Worm (Caenorhabditis elegans) whole organism, mixed stage, embryonic: ENCODE measurements around the gene C04H5.7.

Source experiments
- M03D4.4 ChIP-seq: sonication (generic microtip); optimal IDR thresholded peaks from 2 replicates; lab custom pipeline; 2017; ENCODE audit warnings: mild to moderate bottlenecking, missing genetic modification characterization, missing compliant biosample characterization
- bed-3 ChIP-seq: fragments of 200-800 bp; sonication (Bioruptor generic); optimal IDR thresholded peaks from 3 replicates; lab custom pipeline; 2018; ENCODE audit warnings: mild to moderate bottlenecking, missing genetic modification characterization, moderate library complexity, missing compliant biosample characterization
- blmp-1 ChIP-seq: fragments of 150-350 bp; optimal IDR thresholded peaks from 2 replicates; lab custom pipeline; 2014; ENCODE audit warnings: missing biosample characterization, missing genetic modification characterization
- ceh-39 ChIP-seq: fragments of 150-350 bp; optimal IDR thresholded peaks from 2 replicates; lab custom pipeline; 2014; ENCODE audit warnings: missing biosample characterization, missing genetic modification characterization
- ceh-83 ChIP-seq: fragments of 200-800 bp; sonication (Bioruptor generic); optimal IDR thresholded peaks from 2 replicates; lab custom pipeline; 2018; ENCODE audit warnings: mild to moderate bottlenecking, missing genetic modification characterization, missing compliant biosample characterization
- cnd-1 ChIP-seq: fragments of 200-800 bp; sonication (Bioruptor generic); optimal IDR thresholded peaks from 2 replicates; lab custom pipeline; 2018; ENCODE audit warnings: mild to moderate bottlenecking, missing genetic modification characterization, missing compliant biosample characterization
- elt-3 ChIP-seq: fragments of 150-350 bp; optimal IDR thresholded peaks from 2 replicates; lab custom pipeline; 2014; ENCODE audit warnings: missing biosample characterization, missing genetic modification characterization
- flh-1 ChIP-seq: fragments of 200-800 bp; sonication (Bioruptor generic); optimal IDR thresholded peaks from 2 replicates; lab custom pipeline; 2018; ENCODE audit warnings: mild to moderate bottlenecking, missing genetic modification characterization, moderate library complexity, missing compliant biosample characterization
- ham-2 ChIP-seq: fragments of 200-800 bp; sonication (Bioruptor generic); optimal IDR thresholded peaks from 2 replicates; lab custom pipeline; 2018; ENCODE audit warnings: mild to moderate bottlenecking, missing genetic modification characterization, missing compliant biosample characterization
- hlh-1 ChIP-seq: fragments of 150-350 bp; optimal IDR thresholded peaks from 2 replicates; lab custom pipeline; 2014; ENCODE audit warnings: missing biosample characterization, missing genetic modification reagents, missing genetic modification characterization
- lin-13 ChIP-seq: fragments of 150-350 bp; optimal IDR thresholded peaks from 2 replicates; lab custom pipeline; 2014; ENCODE audit warnings: missing biosample characterization, missing genetic modification characterization
- lin-32 ChIP-seq: fragments of 200-800 bp; sonication (Bioruptor generic); optimal IDR thresholded peaks from 2 replicates; lab custom pipeline; 2018; ENCODE audit warnings: mild to moderate bottlenecking, missing genetic modification characterization, missing compliant biosample characterization
- lsy-2 ChIP-seq: fragments of 150-350 bp; optimal IDR thresholded peaks from 2 replicates; lab custom pipeline; 2014; ENCODE audit warnings: missing biosample characterization, missing genetic modification characterization
- mab-5 ChIP-seq: fragments of 150-350 bp; optimal IDR thresholded peaks from 2 replicates; lab custom pipeline; 2014; ENCODE audit warnings: missing biosample characterization, missing genetic modification characterization
- mep-1 ChIP-seq: fragments of 150-350 bp; optimal IDR thresholded peaks from 2 replicates; lab custom pipeline; 2017; ENCODE audit warnings: missing biosample characterization, missing genetic modification reagents, missing genetic modification characterization, inconsistent platforms
- mls-2 ChIP-seq: sonication (generic microtip); optimal IDR thresholded peaks from 2 replicates; lab custom pipeline; 2016; ENCODE audit warnings: mild to moderate bottlenecking, missing genetic modification characterization, moderate library complexity, missing compliant biosample characterization
- nhr-12 ChIP-seq: fragments of 150-350 bp; optimal IDR thresholded peaks from 2 replicates; lab custom pipeline; 2014; ENCODE audit warnings: missing biosample characterization, missing genetic modification characterization
- nhr-2 ChIP-seq: fragments of 150-350 bp; optimal IDR thresholded peaks from 2 replicates; lab custom pipeline; 2014; ENCODE audit warnings: missing biosample characterization, missing genetic modification characterization
- nhr-237 ChIP-seq: fragments of 150-350 bp; optimal IDR thresholded peaks from 2 replicates; lab custom pipeline; 2014; ENCODE audit warnings: missing biosample characterization, missing genetic modification characterization
- nhr-28 ChIP-seq: fragments of 150-350 bp; optimal IDR thresholded peaks from 2 replicates; lab custom pipeline; 2014; ENCODE audit warnings: missing biosample characterization, missing genetic modification characterization
- nhr-76 ChIP-seq: sonication (generic microtip); optimal IDR thresholded peaks from 2 replicates; lab custom pipeline; 2017; ENCODE audit warnings: missing biosample characterization, missing genetic modification characterization
- pha-4 ChIP-seq: fragments of 150-350 bp; optimal IDR thresholded peaks from 2 replicates; lab custom pipeline; 2018; ENCODE audit warnings: missing biosample characterization, missing genetic modification reagents, missing genetic modification characterization
- sem-2 ChIP-seq: fragments of 200-800 bp; sonication (Bioruptor generic); optimal IDR thresholded peaks from 2 replicates; lab custom pipeline; 2018; ENCODE audit warnings: mild to moderate bottlenecking, missing genetic modification characterization, missing compliant biosample characterization
- snpc-4 ChIP-seq: fragments of 150-350 bp; optimal IDR thresholded peaks from 2 replicates; lab custom pipeline; 2014; ENCODE audit warnings: missing biosample characterization, missing genetic modification characterization
- sptf-1 ChIP-seq: sonication (generic microtip); optimal IDR thresholded peaks from 2 replicates; lab custom pipeline; 2017; ENCODE audit warnings: mild to moderate bottlenecking, missing genetic modification characterization, moderate library complexity, missing compliant biosample characterization
- tbx-8 ChIP-seq: fragments of 200-800 bp; sonication (Bioruptor generic); optimal IDR thresholded peaks from 2 replicates; lab custom pipeline; 2018; ENCODE audit warnings: mild to moderate bottlenecking, missing genetic modification characterization, moderate library complexity, missing compliant biosample characterization
- unc-120 ChIP-seq: sonication (generic microtip); optimal IDR thresholded peaks from 2 replicates; lab custom pipeline; 2017; ENCODE audit warnings: missing genetic modification characterization, missing compliant biosample characterization; ENCODE audit not compliant: poor library complexity, severe bottlenecking
- unc-39 ChIP-seq: fragments of 150-350 bp; optimal IDR thresholded peaks from 2 replicates; lab custom pipeline; 2014; ENCODE audit warnings: missing biosample characterization, missing genetic modification characterization
- unc-62 ChIP-seq: fragments of 150-350 bp; optimal IDR thresholded peaks from 2 replicates; lab custom pipeline; 2014; ENCODE audit warnings: missing biosample characterization, missing genetic modification reagents, missing genetic modification characterization
- ztf-11 ChIP-seq: fragments of 150-350 bp; optimal IDR thresholded peaks from 2 replicates; lab custom pipeline; 2014; ENCODE audit warnings: missing biosample characterization, missing genetic modification characterization

C04H5.7 gene

DNA sequence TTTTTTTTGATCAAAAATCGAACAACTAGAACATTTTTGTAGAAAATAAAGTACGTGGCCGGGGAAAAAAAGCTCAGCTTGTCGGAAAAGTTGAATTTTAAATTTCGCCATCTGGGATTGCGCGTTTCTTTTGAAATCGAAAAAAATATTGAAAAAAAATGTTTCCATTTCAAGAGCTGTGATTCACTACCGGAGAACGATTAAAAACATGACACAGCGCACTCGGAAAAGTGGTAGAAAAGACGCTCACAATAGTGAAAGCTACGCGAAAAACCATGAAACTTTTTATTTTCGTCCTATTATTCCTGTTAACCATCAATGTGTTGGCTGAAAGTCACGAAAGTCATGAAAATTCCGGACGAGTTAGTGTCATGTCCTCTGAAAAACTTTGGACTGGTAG lies at the start of gene C04H5.7, which contains the start of gene clec-147:
Gene C04H5.7, plus strand, starts transcription at position 219 of the 400 bp plus-strand sequence.
Gene clec-147, minus strand, starts transcription at position 101 of the 400 bp plus-strand sequence.
- TF ChIP-seq sem-2 (GFP tag; lab: Kevin White, UChicago), result no peak
- no peak for TF ChIP-seq lsy-2 (tag; lab: Kevin White, UChicago)
- TF ChIP-seq nhr-2 (tag; lab: Kevin White, UChicago), result no peak
- no peak for TF ChIP-seq nhr-28 (tag; lab: Kevin White, UChicago)
- TF ChIP-seq unc-62 (GFP tag; lab: Kevin White, UChicago), result no peak
- TF ChIP-seq mls-2, result no peak
- TF ChIP-seq hlh-1 (tag; lab: Kevin White, UChicago), result no peak
- no peak for TF ChIP-seq M03D4.4 (tag; lab: Kevin White, UChicago)
- no peak for TF ChIP-seq lin-13 (tag; lab: Kevin White, UChicago)
- no peak for TF ChIP-seq mep-1 (tag; lab: Kevin White, UChicago)
- no peak for TF ChIP-seq nhr-237 (tag; lab: Kevin White, UChicago)
- no peak for TF ChIP-seq ham-2 (GFP tag; lab: Kevin White, UChicago)
- TF ChIP-seq snpc-4 (tag; lab: Kevin White, UChicago), result no peak
- no peak for TF ChIP-seq mab-5 (tag; lab: Kevin White, UChicago)
- TF ChIP-seq lin-32 (GFP tag; lab: Kevin White, UChicago), result no peak
- TF ChIP-seq cnd-1 (tag; lab: Kevin White, UChicago), result no peak

DNA sequence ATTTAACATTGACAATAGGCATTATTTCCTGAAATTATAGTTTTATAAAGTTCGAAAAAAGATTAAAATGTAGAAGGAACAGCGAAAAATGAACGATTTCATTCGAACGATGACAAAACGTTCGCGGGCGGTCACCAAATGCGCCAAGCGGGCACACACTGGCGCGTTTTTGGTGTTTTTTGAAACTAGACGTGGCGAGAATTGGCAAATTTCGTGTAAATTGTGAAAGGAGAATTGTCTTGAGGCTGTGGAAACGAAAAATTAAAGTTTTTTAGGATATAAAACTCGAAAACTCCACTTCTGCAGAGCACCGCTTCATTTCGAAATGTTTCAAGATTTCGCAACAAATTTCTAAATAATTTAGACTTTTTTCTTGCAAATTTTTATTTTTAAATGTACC lies 49.1 kb upstream of the C04H5.7 start, which contains the start of gene usp-14:
Gene usp-14, minus strand, starts transcription at position 28 of the 400 bp plus-strand sequence.
- peak; percentile 30 for TF ChIP-seq unc-120 (tag; lab: Kevin White, UChicago)
- TF ChIP-seq hlh-1 (tag; lab: Kevin White, UChicago), result no peak
- TF ChIP-seq lin-13 (tag; lab: Kevin White, UChicago), result peak; percentile 41
- no peak for TF ChIP-seq ham-2 (GFP tag; lab: Kevin White, UChicago)
- TF ChIP-seq mep-1 (tag; lab: Kevin White, UChicago), result no peak
- TF ChIP-seq lsy-2 (tag; lab: Kevin White, UChicago), result no peak
- TF ChIP-seq elt-3, result no peak
- TF ChIP-seq ceh-39 (tag; lab: Kevin White, UChicago), result no peak
- TF ChIP-seq cnd-1 (tag; lab: Kevin White, UChicago), result no peak
- TF ChIP-seq nhr-12, result no peak
- no peak for TF ChIP-seq ztf-11
- TF ChIP-seq flh-1 (GFP tag; lab: Kevin White, UChicago), result no peak
- TF ChIP-seq ceh-83 (GFP tag; lab: Kevin White, UChicago), result no peak
- TF ChIP-seq mls-2, result no peak
- TF ChIP-seq mab-5 (tag; lab: Kevin White, UChicago), result no peak
- TF ChIP-seq blmp-1 (tag; lab: Kevin White, UChicago), result no peak
- no peak for TF ChIP-seq M03D4.4 (tag; lab: Kevin White, UChicago)
- no peak for TF ChIP-seq pha-4 (tag; lab: Kevin White, UChicago)
- TF ChIP-seq, all 35 proteins: peak for 2

DNA sequence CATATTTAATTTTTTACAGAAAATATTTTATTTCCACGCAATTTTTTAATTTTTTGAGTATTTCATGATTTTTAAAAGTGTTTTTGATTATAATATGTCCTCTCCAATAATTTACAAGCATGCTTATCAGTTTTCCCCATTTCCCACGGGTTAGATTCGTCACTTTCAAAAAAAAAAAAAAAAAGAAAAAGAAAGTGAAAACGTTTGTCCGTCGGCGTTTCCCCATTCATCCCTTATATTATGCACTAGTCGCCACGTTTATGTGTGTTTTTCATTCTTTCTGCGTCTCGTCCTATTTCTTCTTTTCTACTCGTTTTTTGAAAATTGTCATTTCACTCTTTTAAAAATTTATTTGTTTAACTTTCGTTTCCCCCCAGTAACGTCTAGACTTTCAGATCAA lies 48.3 kb upstream of the C04H5.7 start, which contains the start of gene vnut-1:
Gene vnut-1, plus strand, starts transcription at position 396 of the 400 bp plus-strand sequence.
- TF ChIP-seq blmp-1 (tag; lab: Kevin White, UChicago) (peak; percentile 58), nhr-76 (no peak)

DNA sequence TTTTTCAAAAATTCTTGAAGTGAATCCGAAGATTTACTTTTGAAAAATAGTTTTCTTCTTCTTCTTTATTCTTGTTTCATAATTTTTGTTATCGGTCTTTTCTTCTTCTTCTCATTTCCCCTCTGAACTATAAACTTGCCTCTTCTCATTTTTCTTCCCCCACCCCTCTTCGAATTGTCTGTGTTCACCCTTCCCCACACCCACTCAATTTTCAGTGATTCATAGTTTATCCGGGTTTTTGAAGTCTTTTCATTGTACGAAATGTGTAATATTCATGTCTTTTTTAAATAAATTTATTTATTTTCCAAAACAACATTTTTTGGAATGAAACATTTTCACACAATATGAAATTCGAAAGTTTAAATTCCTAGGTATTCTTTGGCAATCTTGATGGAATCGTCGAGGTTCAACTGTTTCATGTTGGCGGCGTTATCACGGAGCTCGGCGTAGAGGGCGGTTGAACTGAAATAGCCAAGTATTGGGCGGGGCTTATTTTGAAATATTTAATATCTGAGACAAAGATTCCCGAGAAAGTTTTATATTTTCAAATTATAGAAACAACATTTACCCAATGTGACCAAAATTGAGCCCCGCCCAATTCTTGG lies 45.1 kb upstream of the C04H5.7 start:
- TF ChIP-seq snpc-4 (tag; lab: Kevin White, UChicago) (no peak), bed-3 (no peak), ceh-83 (GFP tag; lab: Kevin White, UChicago) (no peak), mls-2 (no peak), mep-1 (tag; lab: Kevin White, UChicago) (no peak), ham-2 (GFP tag; lab: Kevin White, UChicago) (no peak), nhr-28 (tag; lab: Kevin White, UChicago) (no peak), tbx-8 (no peak), unc-39 (tag; lab: Kevin White, UChicago) (no peak), pha-4 (tag; lab: Kevin White, UChicago) (no peak), lin-13 (tag; lab: Kevin White, UChicago) (no peak), lin-32 (GFP tag; lab: Kevin White, UChicago) (no peak), ztf-11 (no peak), ceh-39 (tag; lab: Kevin White, UChicago) (no peak), nhr-237 (tag; lab: Kevin White, UChicago) (no peak), unc-62 (GFP tag; lab: Kevin White, UChicago) (no peak), cnd-1 (tag; lab: Kevin White, UChicago) (no peak), M03D4.4 (tag; lab: Kevin White, UChicago) (no peak), sptf-1 (no peak)
